Fruit fly (Drosophila melanogaster) whole organism, adult: ENCODE results near the gene Tat.

ENCODE experiments used
- CG1620 ChIP-seq: fragments of 200-800 bp; sonication (Bioruptor generic); optimal IDR thresholded peaks from 2 replicates; lab custom pipeline; 2016; ENCODE audit warnings: missing biosample characterization, missing genetic modification characterization
- bab1 ChIP-seq: fragments of 200-800 bp; sonication (Bioruptor generic); optimal IDR thresholded peaks from 3 replicates; lab custom pipeline; 2019; ENCODE audit warnings: missing biosample characterization, mild to moderate bottlenecking, missing genetic modification characterization, moderate library complexity
- tj ChIP-seq: fragments of 200-800 bp; sonication (Bioruptor generic); optimal IDR thresholded peaks from 3 replicates; lab custom pipeline; 2017; ENCODE audit warnings: missing biosample characterization, mild to moderate bottlenecking, missing genetic modification characterization, moderate library complexity

DNA sequence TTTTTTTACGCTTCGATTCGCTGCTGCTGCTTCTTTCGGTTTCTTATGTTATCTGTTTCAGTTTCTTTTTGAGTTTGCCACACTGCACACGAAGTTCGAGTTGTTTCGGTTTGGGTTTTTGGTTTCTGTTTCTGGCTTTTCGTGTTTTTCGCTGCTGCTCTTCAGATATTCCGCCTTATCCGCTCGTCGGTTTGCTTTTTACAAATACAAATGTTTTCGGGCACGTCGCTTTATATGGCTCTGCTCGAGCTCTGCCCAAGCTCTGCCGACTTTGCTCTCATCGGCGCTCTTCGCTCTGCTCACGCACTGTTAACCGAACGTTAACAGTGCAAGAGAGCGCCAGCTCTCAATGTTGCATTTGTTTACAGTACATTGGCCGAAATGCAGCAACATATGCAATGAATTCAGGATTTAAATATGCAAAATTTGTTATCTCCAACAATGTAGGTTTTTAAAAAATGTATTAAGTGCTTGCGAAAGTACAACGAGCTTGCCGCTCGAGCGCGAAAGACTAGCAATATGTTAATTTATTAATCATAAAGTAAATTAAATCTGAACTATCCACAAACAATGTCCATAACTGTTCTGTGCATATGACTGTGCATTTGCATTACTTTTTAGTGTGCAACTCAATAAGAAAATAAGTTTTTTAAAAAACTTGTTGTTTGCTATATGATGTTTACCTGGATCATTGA, 49.6 kb upstream of the Tat start:
- no peak for TF ChIP-seq CG1620 (GFP tag; lab: Kevin White, UChicago)
- TF ChIP-seq bab1 (GFP tag; lab: Kevin White, UChicago) = no peak
- TF ChIP-seq tj (GFP tag; lab: Kevin White, UChicago) = peak; percentile 1
